Worm (Caenorhabditis elegans) whole organism, L3 larva: ENCODE results near the gene gplb-1.

Experiments
- R02D3.7 ChIP-seq: fragments of 150-350 bp; optimal IDR thresholded peaks from 2 replicates; lab custom pipeline; 2014; ENCODE audit warnings: missing biosample characterization, missing genetic modification characterization
- ZK546.5 ChIP-seq: sonication (generic microtip); optimal IDR thresholded peaks from 2 replicates; lab custom pipeline; 2017; ENCODE audit warnings: missing biosample characterization, missing genetic modification characterization
- ama-1 ChIP-seq: fragments of 150-350 bp; optimal IDR thresholded peaks from 2 replicates; lab custom pipeline; 2018
- ceh-16 ChIP-seq: sonication (generic microtip); optimal IDR thresholded peaks from 2 replicates; lab custom pipeline; 2017; ENCODE audit warnings: missing biosample characterization, missing genetic modification characterization
- ceh-28 ChIP-seq: fragments of 150-350 bp; optimal IDR thresholded peaks from 2 replicates; lab custom pipeline; 2014; ENCODE audit warnings: missing biosample characterization, missing genetic modification reagents, missing genetic modification characterization
- ceh-82 ChIP-seq: fragments of 150-350 bp; optimal IDR thresholded peaks from 2 replicates; lab custom pipeline; 2014; ENCODE audit warnings: missing biosample characterization, missing genetic modification characterization
- daf-12 ChIP-seq: fragments of 150-350 bp; optimal IDR thresholded peaks from 2 replicates; lab custom pipeline; 2014; ENCODE audit warnings: missing biosample characterization, missing genetic modification reagents, missing genetic modification characterization
- egl-27 ChIP-seq: sonication (generic microtip); optimal IDR thresholded peaks from 4 replicates; lab custom pipeline; 2017; ENCODE audit warnings: missing biosample characterization, missing genetic modification reagents, missing genetic modification characterization
- egl-5 ChIP-seq: fragments of 150-350 bp; optimal IDR thresholded peaks from 2 replicates; lab custom pipeline; 2017; ENCODE audit warnings: missing biosample characterization, missing genetic modification reagents, missing genetic modification characterization, inconsistent platforms
- elt-1 ChIP-seq: fragments of 150-350 bp; optimal IDR thresholded peaks from 2 replicates; lab custom pipeline; 2014; ENCODE audit warnings: missing biosample characterization, missing genetic modification characterization
- elt-3 ChIP-seq, 3 experiments: fragments of 150-350 bp in 1 of 3; sonication (generic microtip) in 2 of 3; optimal IDR thresholded peaks; 2 replicates in 2 of 3; 4 replicates in 1 of 3; lab custom pipeline; 2014 to 2017; ENCODE audit warnings: missing biosample characterization in 3 of 3, missing genetic modification characterization in 3 of 3
- eor-1 ChIP-seq, 2 experiments: fragments of 150-350 bp; optimal IDR thresholded peaks; 2 replicates each; lab custom pipeline; 2014 to 2018; ENCODE audit warnings: missing biosample characterization in 2 of 2, missing genetic modification characterization in 2 of 2
- hmg-11 ChIP-seq: sonication (generic microtip); optimal IDR thresholded peaks from 2 replicates; lab custom pipeline; 2016; ENCODE audit warnings: missing genetic modification characterization, missing compliant biosample characterization
- lin-15B ChIP-seq: fragments of 150-350 bp; optimal IDR thresholded peaks from 2 replicates; lab custom pipeline; 2014; ENCODE audit warnings: missing biosample characterization, missing genetic modification characterization
- lin-39 ChIP-seq: fragments of 150-350 bp; optimal IDR thresholded peaks from 2 replicates; lab custom pipeline; 2018; ENCODE audit warnings: missing biosample characterization, missing genetic modification reagents, missing genetic modification characterization
- lsy-12 ChIP-seq: sonication (generic microtip); optimal IDR thresholded peaks from 2 replicates; lab custom pipeline; 2016; ENCODE audit warnings: mild to moderate bottlenecking, missing genetic modification characterization, missing compliant biosample characterization
- mdl-1 ChIP-seq: fragments of 150-350 bp; optimal IDR thresholded peaks from 2 replicates; lab custom pipeline; 2014; ENCODE audit warnings: missing biosample characterization, missing genetic modification characterization
- mml-1 ChIP-seq: fragments of 150-350 bp; sonication (generic microtip); optimal IDR thresholded peaks from 3 replicates; lab custom pipeline; 2014; ENCODE audit warnings: missing biosample characterization, missing genetic modification characterization
- nfya-1 ChIP-seq: sonication (generic microtip); optimal IDR thresholded peaks from 2 replicates; lab custom pipeline; 2017; ENCODE audit warnings: missing genetic modification characterization, mild to moderate bottlenecking, missing compliant biosample characterization, antibody characterized with exemption, moderate library complexity; ENCODE audit not compliant: insufficient read depth
- nhr-11 ChIP-seq: fragments of 150-350 bp; optimal IDR thresholded peaks from 2 replicates; lab custom pipeline; 2014; ENCODE audit warnings: missing biosample characterization, missing genetic modification characterization
- nhr-12 ChIP-seq: fragments of 150-350 bp; optimal IDR thresholded peaks from 2 replicates; lab custom pipeline; 2014; ENCODE audit warnings: missing biosample characterization, missing genetic modification characterization
- nhr-23 ChIP-seq: fragments of 150-350 bp; optimal IDR thresholded peaks from 2 replicates; lab custom pipeline; 2014; ENCODE audit warnings: missing biosample characterization, missing genetic modification reagents, missing genetic modification characterization
- nhr-237 ChIP-seq: fragments of 150-350 bp; optimal IDR thresholded peaks from 2 replicates; lab custom pipeline; 2014; ENCODE audit warnings: missing biosample characterization, missing genetic modification characterization
- nhr-25 ChIP-seq: sonication (generic microtip); optimal IDR thresholded peaks from 2 replicates; lab custom pipeline; 2017; ENCODE audit warnings: missing biosample characterization, missing genetic modification characterization
- nhr-28 ChIP-seq: fragments of 150-350 bp; optimal IDR thresholded peaks from 2 replicates; lab custom pipeline; 2014; ENCODE audit warnings: missing biosample characterization, missing genetic modification characterization
- nhr-43 ChIP-seq: sonication (generic microtip); optimal IDR thresholded peaks from 2 replicates; lab custom pipeline; 2016; ENCODE audit warnings: mild to moderate bottlenecking, missing genetic modification characterization, missing compliant biosample characterization; ENCODE audit not compliant: poor library complexity, severe bottlenecking
- nhr-67 ChIP-seq: fragments of 150-350 bp; optimal IDR thresholded peaks from 2 replicates; lab custom pipeline; 2014; ENCODE audit warnings: missing biosample characterization, missing genetic modification characterization
- nhr-76 ChIP-seq: fragments of 150-350 bp; sonication (generic microtip); optimal IDR thresholded peaks from 5 replicates; lab custom pipeline; 2014; ENCODE audit warnings: missing biosample characterization, missing genetic modification characterization
- nhr-77 ChIP-seq: fragments of 150-350 bp; optimal IDR thresholded peaks from 2 replicates; lab custom pipeline; 2014; ENCODE audit warnings: missing biosample characterization, missing genetic modification characterization
- pha-4 ChIP-seq: fragments of 150-350 bp; optimal IDR thresholded peaks from 2 replicates; lab custom pipeline; 2014; ENCODE audit warnings: missing biosample characterization, missing genetic modification reagents, missing genetic modification characterization
- pqm-1 ChIP-seq: fragments of 150-350 bp; optimal IDR thresholded peaks from 2 replicates; lab custom pipeline; 2017; ENCODE audit warnings: missing biosample characterization, missing genetic modification characterization, inconsistent platforms
- sea-2 ChIP-seq: fragments of 150-350 bp; sonication (generic microtip); optimal IDR thresholded peaks from 4 replicates; lab custom pipeline; 2014; ENCODE audit warnings: missing biosample characterization, missing genetic modification reagents, missing genetic modification characterization
- snpc-4 ChIP-seq: fragments of 150-350 bp; optimal IDR thresholded peaks from 2 replicates; lab custom pipeline; 2014; ENCODE audit warnings: missing biosample characterization, missing genetic modification characterization
- tbx-2 ChIP-seq: sonication (generic microtip); optimal IDR thresholded peaks from 2 replicates; lab custom pipeline; 2016; ENCODE audit warnings: mild to moderate bottlenecking, missing genetic modification characterization, missing compliant biosample characterization
- unc-62 ChIP-seq: fragments of 150-350 bp; sonication (generic microtip); optimal IDR thresholded peaks from 4 replicates; lab custom pipeline; 2014; ENCODE audit warnings: missing biosample characterization, missing genetic modification reagents, missing genetic modification characterization
- ztf-4 ChIP-seq: fragments of 150-350 bp; optimal IDR thresholded peaks from 2 replicates; lab custom pipeline; 2014; ENCODE audit warnings: missing biosample characterization, missing genetic modification characterization

The gplb-1 gene

DNA sequence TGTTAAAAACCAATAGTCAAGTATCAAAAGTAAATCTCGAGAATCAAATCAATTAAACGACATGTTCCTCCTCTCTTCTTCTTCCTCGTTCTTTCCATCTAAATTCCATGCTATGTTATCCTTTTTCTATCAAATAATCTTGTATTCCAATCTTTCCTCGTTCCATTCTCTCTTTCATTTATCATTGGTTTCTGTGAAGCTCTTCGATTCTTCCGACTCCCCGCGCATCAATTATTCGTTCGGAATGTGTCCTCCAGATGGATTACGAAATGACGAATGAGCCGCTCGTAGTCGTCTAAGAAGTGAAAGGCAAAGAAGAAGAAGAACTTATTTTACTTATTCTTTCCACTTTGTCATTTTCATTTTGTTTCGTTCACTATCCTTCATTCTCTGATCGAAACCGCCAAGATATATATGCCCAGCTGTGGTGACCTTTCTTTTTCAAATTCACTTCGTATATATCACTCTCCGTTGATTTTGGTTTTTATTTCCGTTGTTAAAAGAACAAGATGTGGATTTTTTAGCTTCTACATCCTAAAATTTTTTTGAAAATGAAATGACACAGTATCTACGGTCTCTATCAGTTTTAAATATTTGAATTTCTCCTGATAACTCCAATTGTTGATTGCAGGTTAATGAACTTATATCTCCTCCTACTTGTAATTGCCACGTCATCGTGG, 23.4 kb upstream of the gplb-1 start, which contains the start of gene pxn-1:
Gene pxn-1 (plus strand): TSS at position 630 of the 680 bp plus-strand sequence.
- no peak for TF ChIP-seq ceh-82 (tag; lab: Kevin White, UChicago)
- no peak for TF ChIP-seq hmg-11 (tag; lab: Kevin White, UChicago)
- TF ChIP-seq lin-39 (tag; lab: Kevin White, UChicago) = peak; percentile 78
- no peak for TF ChIP-seq nhr-11 (tag; lab: Kevin White, UChicago)
- no peak for TF ChIP-seq nhr-25 (tag; lab: Kevin White, UChicago)
- TF ChIP-seq snpc-4 (tag; lab: Kevin White, UChicago) = no peak
- no peak for TF ChIP-seq nhr-76 (tag; lab: Kevin White, UChicago)
- TF ChIP-seq ceh-28 = no peak
- TF ChIP-seq egl-5 (tag; lab: Kevin White, UChicago) = no peak
- no peak for TF ChIP-seq nhr-12 (tag; lab: Kevin White, UChicago)
- no peak for TF ChIP-seq pqm-1 (tag; lab: Kevin White, UChicago)
- TF ChIP-seq pha-4 (tag; lab: Kevin White, UChicago) = no peak
- TF ChIP-seq ZK546.5 (tag; lab: Kevin White, UChicago) = no peak
- no peak for TF ChIP-seq R02D3.7
- no peak for TF ChIP-seq ztf-4 (tag; lab: Kevin White, UChicago)
- TF ChIP-seq unc-62 (GFP tag; lab: Kevin White, UChicago) = peak; percentile 55
- no peak for TF ChIP-seq lin-15B (tag; lab: Kevin White, UChicago)
- no peak for TF ChIP-seq sea-2
- no peak for TF ChIP-seq nhr-237 (tag; lab: Kevin White, UChicago)
- TF ChIP-seq nhr-23 (tag; lab: Kevin White, UChicago) = no peak
- TF ChIP-seq elt-1 (tag; lab: Kevin White, UChicago) = peak; percentile 76

ce11 chrV:8481274-8481673, 10.2 kb upstream of the gplb-1 start:
- TF ChIP-seq lsy-12 (tag; lab: Kevin White, UChicago) (no peak), nhr-43 (tag; lab: Kevin White, UChicago) (no peak), snpc-4 (tag; lab: Kevin White, UChicago) (no peak), ceh-82 (tag; lab: Kevin White, UChicago) (no peak), lin-15B (tag; lab: Kevin White, UChicago) (no peak)

DNA sequence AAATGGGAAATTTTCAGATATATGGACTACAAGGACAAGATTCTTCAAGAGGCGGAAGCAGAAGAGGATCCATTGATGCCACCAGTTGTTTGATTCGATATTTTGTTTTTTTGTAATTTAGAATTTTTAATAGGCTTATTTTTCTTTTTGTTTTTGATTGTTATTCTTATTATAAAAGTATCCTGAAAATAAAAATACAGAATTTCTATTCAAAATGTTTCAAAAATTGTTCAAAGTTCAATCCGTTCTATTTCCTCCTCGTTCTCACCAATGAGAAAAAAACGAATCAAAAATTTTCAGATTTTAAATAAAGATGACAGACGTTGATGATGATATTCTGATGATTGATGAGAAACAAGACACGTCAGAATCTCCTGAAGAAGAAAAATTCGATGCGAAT, 2.3 kb downstream of the gplb-1 start, which contains the start of gene phf-30:
Gene phf-30 (plus strand): TSS at position 301 of the 400 bp plus-strand sequence.
- no peak for TF ChIP-seq lsy-12 (tag; lab: Kevin White, UChicago)
- TF ChIP-seq tbx-2 (tag; lab: Kevin White, UChicago) = no peak
- no peak for TF ChIP-seq nhr-12 (tag; lab: Kevin White, UChicago)
- no peak for TF ChIP-seq ceh-16

ce11 chrV:8467031-8467430, 4.0 kb downstream of the gplb-1 start, which contains the start of gene mrpl-4:
Gene mrpl-4, plus strand, starts transcription at chrV:8467265.
- no peak for TF ChIP-seq elt-3 (tag; optimal IDR thresholded peaks at IDR 0.05; lab: Kevin White, UChicago)
- no peak for TF ChIP-seq nhr-28 (tag; lab: Kevin White, UChicago)
- no peak for TF ChIP-seq sea-2
- TF ChIP-seq R02D3.7 = no peak
- no peak for TF ChIP-seq nhr-11 (tag; lab: Kevin White, UChicago)
- no peak for TF ChIP-seq ceh-28
- TF ChIP-seq mdl-1 = no peak
- TF ChIP-seq ceh-16 = no peak
- no peak for TF ChIP-seq ZK546.5 (tag; lab: Kevin White, UChicago)
- TF ChIP-seq lsy-12 (tag; lab: Kevin White, UChicago) = no peak
- TF ChIP-seq eor-1 (tag; optimal IDR thresholded peaks at IDR 0.05; lab: Kevin White, UChicago) = no peak
- TF ChIP-seq nfya-1 = no peak
- no peak for TF ChIP-seq nhr-76 (tag; lab: Kevin White, UChicago)
- TF ChIP-seq nhr-237 (tag; lab: Kevin White, UChicago) = no peak

DNA sequence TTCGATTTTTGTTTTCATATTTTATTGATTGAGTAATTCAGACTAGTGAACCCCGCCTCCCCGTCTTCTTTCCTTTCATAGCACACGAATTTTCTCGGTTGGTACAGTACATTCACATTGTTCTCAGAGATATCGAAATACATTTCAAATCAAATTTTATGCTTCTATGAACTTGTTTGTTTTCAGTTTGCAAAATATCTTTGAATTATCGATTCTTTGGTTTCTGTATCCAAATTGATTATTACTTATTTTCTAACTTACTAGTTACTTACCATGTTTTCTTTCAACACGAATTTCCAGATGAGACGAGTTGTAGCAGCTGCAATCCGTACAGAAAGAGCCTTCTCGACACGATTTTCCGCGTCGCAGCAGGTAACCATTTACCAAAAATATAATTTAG, 5.7 kb downstream of the gplb-1 start, which contains the start of gene mrps-2:
Gene mrps-2 (plus strand): TSS at position 301 of the 400 bp plus-strand sequence.
- TF ChIP-seq nhr-23 (tag; lab: Kevin White, UChicago) (no peak), elt-1 (tag; lab: Kevin White, UChicago) (no peak), nhr-25 (tag; lab: Kevin White, UChicago) (no peak), eor-1 (tag; optimal IDR thresholded peaks at IDR 0.05; lab: Kevin White, UChicago) (no peak), nhr-77 (tag; lab: Kevin White, UChicago) (no peak), nhr-67 (no peak), egl-27 (tag; lab: Kevin White, UChicago) (no peak), daf-12 (tag; lab: Kevin White, UChicago) (no peak), ama-1 (lab: Kevin White, UChicago) (no peak), nhr-76 (tag; lab: Kevin White, UChicago) (no peak), lin-15B (tag; lab: Kevin White, UChicago) (no peak), mml-1 (tag; lab: Kevin White, UChicago) (no peak)
